Fruit fly (Drosophila melanogaster): ENCODE data around the gene CG16721.
A peak's percentile ranks its signal among the peaks of the same experiment; 100 is the strongest.

The CG16721 gene

DNA sequence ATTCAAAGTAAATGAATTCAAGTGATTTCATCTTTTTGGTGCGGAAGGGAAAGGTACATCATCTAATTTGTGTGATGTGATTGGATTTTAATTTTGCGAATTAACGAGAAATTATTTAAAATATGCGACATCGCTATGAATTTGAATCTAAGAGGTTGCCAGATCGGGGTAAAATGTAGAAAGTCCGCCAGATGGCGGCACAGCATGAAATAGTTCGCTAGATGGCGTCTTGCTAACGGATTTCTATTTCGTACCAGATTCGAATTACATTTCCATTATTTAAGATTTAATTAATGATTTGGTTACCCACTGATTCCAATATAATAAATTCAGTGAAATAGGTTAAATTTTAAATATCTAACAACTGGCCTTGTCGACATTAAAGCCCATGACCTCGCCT, 3.7 kb downstream of the CG16721 start (continued):
- TF ChIP-seq gcm (GFP tag; optimal IDR thresholded peaks at IDR 0.05) (no peak), CG9215 (GFP tag; IDR thresholded peaks at IDR 0.05) (no peak), ewg (GFP tag; optimal IDR thresholded peaks at IDR 0.05) (peak; percentile 20), CHES-1-like (GFP tag; optimal IDR thresholded peaks at IDR 0.05) (peak; percentile 5), HLHmδ (GFP tag; optimal IDR thresholded peaks at IDR 0.05) (no peak), p53 (GFP tag; optimal IDR thresholded peaks at IDR 0.05) (peak; percentile 17), ato (GFP tag; IDR thresholded peaks at IDR 0.05; ENCODE audit: partially characterized antibody) (no peak), CG9609 (GFP tag; optimal IDR thresholded peaks at IDR 0.05) (peak; percentile 6), CG14965 (GFP tag; optimal IDR thresholded peaks at IDR 0.05; ENCODE audit: borderline replicate concordance) (no peak), CG13624 (GFP tag; optimal IDR thresholded peaks at IDR 0.05) (peak; percentile 66), Trl (optimal IDR thresholded peaks at IDR 0.05) (no peak), Trl (GFP tag; optimal IDR thresholded peaks at IDR 0.05) (peak; percentile 43), dpn (GFP tag; optimal IDR thresholded peaks at IDR 0.05) (peak; percentile 37 to 59), CG32532 (GFP tag; IDR thresholded peaks at IDR 0.05) (peak; percentile 71), Antp (GFP tag; optimal IDR thresholded peaks at IDR 0.05) (peak; percentile 25), Ada2b (GFP tag; IDR thresholded peaks at IDR 0.05) (peak; percentile 37; the same call in 1 of the 2 replicates), CG6254 (GFP tag; optimal IDR thresholded peaks at IDR 0.05) (no peak), CG12391 (tag; optimal IDR thresholded peaks at IDR 0.05) (peak; percentile 36), gce (GFP tag; IDR thresholded peaks at IDR 0.05) (no peak), Mes4 (GFP tag; optimal IDR thresholded peaks at IDR 0.05) (peak; percentile 25), NFAT (GFP tag; IDR thresholded peaks at IDR 0.05) (peak; percentile 67), mam (GFP tag; optimal IDR thresholded peaks at IDR 0.05) (peak; percentile 46), CTCF (GFP tag; optimal IDR thresholded peaks at IDR 0.05) (peak; percentile 99), Taf1 (GFP tag; IDR thresholded peaks at IDR 0.05) (0 out of 2 replicates have a peak, but pooled peaks have one; percentile 10), phol (tag; optimal IDR thresholded peaks at IDR 0.05) (peak; percentile 58), CG11504 (tag; optimal IDR thresholded peaks at IDR 0.05) (peak; percentile 47), Camta (GFP tag; optimal IDR thresholded peaks at IDR 0.05) (peak; percentile 15), CG15269 (tag; optimal IDR thresholded peaks at IDR 0.05) (no peak), CG7556 (GFP tag; optimal IDR thresholded peaks at IDR 0.05) (no peak), CG16813 (GFP tag; IDR thresholded peaks at IDR 0.05; ENCODE audit: partially characterized antibody) (no peak), CG14667 (GFP tag; IDR thresholded peaks at IDR 0.05) (0 out of 2 replicates have a peak, but pooled peaks have one; percentile 23), nerfin-1 (tag; optimal IDR thresholded peaks at IDR 0.05) (no peak), pb (GFP tag; optimal IDR thresholded peaks at IDR 0.05) (peak; percentile 13), CG10267 (tag; optimal IDR thresholded peaks at IDR 0.05) (peak; percentile 47), CG4404 (GFP tag; IDR thresholded peaks at IDR 0.05) (no peak), CG9932 (GFP tag; IDR thresholded peaks at IDR 0.05) (peak; percentile 58; the same call in 1 of the 2 replicates), lmd (GFP tag; IDR thresholded peaks at IDR 0.05) (peak; percentile 38; the same call in 1 of the 2 replicates), D19B (GFP tag; optimal IDR thresholded peaks at IDR 0.05) (no peak), Ptx1 (GFP tag; IDR thresholded peaks at IDR 0.05) (peak; percentile 24; the same call in 1 of the 2 replicates), stwl (tag; optimal IDR thresholded peaks at IDR 0.05) (peak; percentile 61), CG14441 (GFP tag; IDR thresholded peaks at IDR 0.05) (0 out of 2 replicates have a peak, but pooled peaks have one; percentile 46), Sin3A (optimal IDR thresholded peaks at IDR 0.05) (no peak), CG12942 (GFP tag; optimal IDR thresholded peaks at IDR 0.05) (no peak), CG10431 (GFP tag; optimal IDR thresholded peaks at IDR 0.05) (no peak), zen2 (GFP tag; IDR thresholded peaks at IDR 0.05; ENCODE audit: partially characterized antibody) (no peak), CG8388 (GFP tag; optimal IDR thresholded peaks at IDR 0.05) (no peak), CG14710 (tag; optimal IDR thresholded peaks at IDR 0.05) (peak; percentile 34), CG11456 (GFP tag; IDR thresholded peaks at IDR 0.05) (peak; percentile 82), CG12744 (GFP tag; optimal IDR thresholded peaks at IDR 0.05) (peak; percentile 10), az2 (GFP tag; optimal IDR thresholded peaks at IDR 0.05) (peak; percentile 11), pzg (GFP tag; optimal IDR thresholded peaks at IDR 0.05) (peak; percentile 53), Ets97D (GFP tag; optimal IDR thresholded peaks at IDR 0.05) (peak; percentile 62)
